Worm (Caenorhabditis elegans): Measurements from ENCODE around the gene F39E9.14.

Gene F39E9.14

DNA sequence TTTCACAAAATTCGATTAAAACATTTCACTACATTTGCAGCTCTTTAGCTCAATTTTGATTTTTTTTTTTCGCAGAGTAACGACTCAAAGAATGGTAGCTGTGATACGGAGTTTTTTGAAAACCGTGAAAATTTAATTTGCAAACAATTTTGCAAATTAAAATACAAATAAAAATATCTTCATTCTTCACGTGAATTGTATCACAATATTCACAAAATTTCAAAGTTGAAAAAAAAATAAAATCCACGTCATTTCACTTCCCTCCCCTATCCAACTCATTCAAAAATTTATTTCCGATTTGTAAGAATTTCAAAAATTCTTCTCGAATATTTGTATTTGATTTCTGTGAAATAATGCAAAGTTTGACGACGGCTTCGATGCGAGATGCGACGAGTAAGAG lies 11.8 kb downstream of the F39E9.14 start, which contains the start of gene wht-4:
Gene wht-4 (plus strand): TSS at position 301 of the 400 bp plus-strand sequence.
- TF ChIP-seq hlh-1 (tag; optimal IDR thresholded peaks at IDR 0.05) (no peak), pha-4 (tag; optimal IDR thresholded peaks at IDR 0.05) (no peak)

ce11 chrII:3277686-3278085 lies 12.8 kb downstream of the F39E9.14 start, which contains the start of gene F02E11.4:
TSS of gene F02E11.4 (minus strand) at chrII:3277786.
- TF ChIP-seq mab-5 (tag; optimal IDR thresholded peaks at IDR 0.05) (no peak), unc-39 (tag; optimal IDR thresholded peaks at IDR 0.05) (no peak), mls-2 (tag; optimal IDR thresholded peaks at IDR 0.05) (no peak), nhr-28 (tag; optimal IDR thresholded peaks at IDR 0.05) (no peak), lsy-2 (tag; optimal IDR thresholded peaks at IDR 0.05) (no peak), mep-1 (tag; optimal IDR thresholded peaks at IDR 0.05) (no peak), nhr-2 (tag; optimal IDR thresholded peaks at IDR 0.05) (no peak), snpc-4 (tag; optimal IDR thresholded peaks at IDR 0.05) (no peak), bed-3 (GFP tag; optimal IDR thresholded peaks at IDR 0.05) (no peak), ceh-39 (tag; optimal IDR thresholded peaks at IDR 0.05) (no peak), ceh-43 (GFP tag; optimal IDR thresholded peaks at IDR 0.05) (no peak)

DNA sequence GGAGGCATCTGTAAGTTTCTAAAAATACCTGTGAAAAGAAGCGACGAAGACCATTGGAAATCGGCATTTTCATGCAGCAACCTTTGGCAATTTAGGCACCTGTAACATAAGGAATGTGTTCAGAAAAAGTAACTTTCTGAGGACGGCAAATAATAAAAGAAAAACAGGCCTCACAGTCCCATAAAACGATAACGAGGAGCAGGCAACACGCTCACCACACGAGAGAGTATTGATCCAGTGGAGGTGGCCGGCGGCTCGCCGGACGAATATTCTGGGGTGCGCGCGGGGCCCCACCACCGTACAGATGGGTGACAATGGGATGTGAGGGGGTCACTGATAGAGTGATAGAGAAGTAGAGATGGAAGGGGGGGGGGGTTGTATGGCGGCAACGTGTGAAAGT lies 15.5 kb downstream of the F39E9.14 start, which contains the start of gene F02E11.3:
Gene F02E11.3 (minus strand): TSS at position 101 of the 400 bp plus-strand sequence.
- no peak for TF ChIP-seq ces-1 (GFP tag; optimal IDR thresholded peaks at IDR 0.05)
- TF ChIP-seq blmp-1 (tag; optimal IDR thresholded peaks at IDR 0.05), result no peak
- no peak for TF ChIP-seq ham-2 (GFP tag; optimal IDR thresholded peaks at IDR 0.05)
- no peak for TF ChIP-seq pha-4 (tag; optimal IDR thresholded peaks at IDR 0.05)
- TF ChIP-seq tbx-8 (GFP tag; optimal IDR thresholded peaks at IDR 0.05), result no peak
- TF ChIP-seq M03D4.4 (tag; optimal IDR thresholded peaks at IDR 0.05), result no peak
- TF ChIP-seq drap-1 (GFP tag; optimal IDR thresholded peaks at IDR 0.05), result no peak

DNA sequence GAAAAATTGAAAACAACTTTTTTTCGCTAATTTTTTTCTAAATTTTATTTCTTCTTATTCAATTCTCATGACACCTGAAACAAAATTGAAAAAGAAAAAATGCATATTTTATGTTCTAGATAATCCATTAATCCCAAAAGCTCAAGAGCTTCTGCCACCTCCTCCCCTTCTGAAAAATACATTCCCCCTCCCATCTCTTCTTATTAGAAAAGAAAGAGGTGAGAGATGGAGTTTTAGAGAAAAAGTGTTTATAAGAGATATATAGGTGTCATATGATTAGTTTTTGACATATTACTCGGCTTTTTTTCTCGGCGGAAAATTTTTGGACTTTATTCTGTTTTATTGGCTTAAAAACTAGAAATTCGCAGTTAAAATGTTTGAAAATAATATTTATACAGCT lies 19.8 kb downstream of the F39E9.14 start:
- TF ChIP-seq unc-120 (tag; optimal IDR thresholded peaks at IDR 0.05; ENCODE audit: poor library complexity, severe bottlenecking) (no peak), snpc-4 (tag; optimal IDR thresholded peaks at IDR 0.05) (no peak), mab-5 (tag; optimal IDR thresholded peaks at IDR 0.05) (no peak), elt-1 (tag; optimal IDR thresholded peaks at IDR 0.05; ENCODE audit: borderline replicate concordance, insufficient read depth) (no peak), cnd-1 (tag; optimal IDR thresholded peaks at IDR 0.05) (no peak), nhr-76 (tag; optimal IDR thresholded peaks at IDR 0.05) (no peak), hlh-1 (tag; optimal IDR thresholded peaks at IDR 0.05) (no peak), nhr-12 (tag; optimal IDR thresholded peaks at IDR 0.05) (no peak)

DNA sequence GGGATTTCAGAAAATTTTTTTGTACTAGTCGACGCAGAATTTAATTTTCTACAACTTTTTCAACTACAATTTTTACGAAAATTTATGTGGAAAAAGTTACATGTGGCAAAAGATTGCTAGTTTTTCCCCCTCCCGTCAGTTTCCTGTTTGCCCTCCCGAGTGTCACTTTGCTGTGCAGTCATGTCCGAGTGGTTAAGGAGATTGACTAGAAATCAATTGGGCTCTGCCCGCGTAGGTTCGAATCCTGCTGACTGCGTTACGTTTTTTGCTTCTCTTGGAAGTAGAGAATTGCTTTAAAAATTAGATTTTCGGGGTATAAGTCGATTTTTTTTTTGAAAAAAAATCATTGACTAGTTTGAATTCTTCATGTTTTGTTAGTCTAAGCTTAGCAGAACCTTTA lies 22.6 kb downstream of the F39E9.14 start:
- TF ChIP-seq cnd-1 (tag; optimal IDR thresholded peaks at IDR 0.05) (peak; percentile 30), M03D4.4 (tag; optimal IDR thresholded peaks at IDR 0.05) (no peak), drap-1 (GFP tag; optimal IDR thresholded peaks at IDR 0.05) (peak; percentile 26), ceh-83 (GFP tag; optimal IDR thresholded peaks at IDR 0.05) (peak; percentile 53)

ce11 chrII:3267365-3267764 lies 23.1 kb downstream of the F39E9.14 start, which contains the start of gene F02E11.7:
TSS of gene F02E11.7 (plus strand) at chrII:3267665.
- TF ChIP-seq bed-3 (GFP tag; optimal IDR thresholded peaks at IDR 0.05) (no peak), nhr-76 (tag; optimal IDR thresholded peaks at IDR 0.05) (no peak)

ce11 chrII:3264704-3265103 lies 25.7 kb downstream of the F39E9.14 start:
- TF ChIP-seq mls-2 (tag; optimal IDR thresholded peaks at IDR 0.05) (no peak), ceh-43 (GFP tag; optimal IDR thresholded peaks at IDR 0.05) (no peak), bed-3 (GFP tag; optimal IDR thresholded peaks at IDR 0.05) (no peak), ztf-11 (tag; optimal IDR thresholded peaks at IDR 0.05) (no peak), lsy-2 (tag; optimal IDR thresholded peaks at IDR 0.05) (no peak)

- TF ChIP-seq ceh-39 (tag; optimal IDR thresholded peaks at IDR 0.05), result no peak
- TF ChIP-seq flh-1 (GFP tag; optimal IDR thresholded peaks at IDR 0.05), result no peak
- TF ChIP-seq nhr-12 (tag; optimal IDR thresholded peaks at IDR 0.05), result no peak
- TF ChIP-seq ztf-11 (tag; optimal IDR thresholded peaks at IDR 0.05), result no peak
Observed at ce11 chrII:3262504-3262903, 27.9 kb downstream of the F39E9.14 start, which contains the start of gene F02E11.2. TSS of gene F02E11.2 (plus strand) at chrII:3262804.

All from whole organism, mixed stage, embryonic.